Fruit fly (Drosophila melanogaster): ENCODE data around the gene CG5217.

CG5217 gene

DNA sequence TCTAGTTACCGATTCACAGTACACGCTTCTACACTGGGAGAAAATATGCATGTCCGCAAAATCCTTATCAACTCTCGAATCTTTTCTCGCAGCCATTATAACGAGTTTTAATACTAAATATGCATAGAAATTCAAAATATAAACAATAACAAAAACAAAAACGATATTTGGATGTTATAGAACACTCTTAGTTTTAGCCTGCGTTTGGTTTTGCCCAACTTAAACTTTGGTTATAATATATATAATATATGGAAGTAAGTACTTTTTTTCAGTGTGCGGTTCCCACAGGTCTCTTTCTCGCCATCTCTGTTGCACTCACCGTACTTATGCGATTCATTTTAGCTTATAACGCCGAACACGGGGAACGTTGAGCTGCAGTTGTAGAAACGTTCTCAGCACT is 36.2 kb downstream of the CG5217 start, which contains the start of gene cry (continued):
- TF ChIP-seq CG3726 (GFP tag; IDR thresholded peaks at IDR 0.05) (no peak), twi (tag; optimal IDR thresholded peaks at IDR 0.05) (peak; percentile 76), E2f1 (GFP tag; IDR thresholded peaks at IDR 0.05) (no peak), CG11560 (tag; IDR thresholded peaks at IDR 0.05) (no peak), Pdp1 (GFP tag; optimal IDR thresholded peaks at IDR 0.05) (peak in 1 of 2 experiments; percentile 9), sens-2 (GFP tag; IDR thresholded peaks at IDR 0.05) (no peak), cwo (GFP tag; optimal IDR thresholded peaks at IDR 0.05) (peak; percentile 4), CG32767 (GFP tag; IDR thresholded peaks at IDR 0.05) (peak; percentile 26; the same call in 1 of the 2 replicates), Blimp-1 (GFP tag; optimal IDR thresholded peaks at IDR 0.05) (no peak), kay (GFP tag; optimal IDR thresholded peaks at IDR 0.05) (no peak), HHEX (GFP tag; optimal IDR thresholded peaks at IDR 0.05) (peak; percentile 19), ems (GFP tag; optimal IDR thresholded peaks at IDR 0.05) (no peak), NfI (GFP tag; optimal IDR thresholded peaks at IDR 0.05) (peak; percentile 36), CG33557 (GFP tag; optimal IDR thresholded peaks at IDR 0.05) (no peak), lola (GFP tag; optimal IDR thresholded peaks at IDR 0.05) (peak in 1 of 3 experiments; percentile 78), CG6654 (GFP tag; optimal IDR thresholded peaks at IDR 0.05) (peak; percentile 31), hb (GFP tag; IDR thresholded peaks at IDR 0.05; ENCODE audit: partially characterized antibody) (no peak), lov (optimal IDR thresholded peaks at IDR 0.05) (no peak), lov (GFP tag; IDR thresholded peaks at IDR 0.05) (no peak), CG17912 (GFP tag; optimal IDR thresholded peaks at IDR 0.05) (no peak), CG12155 (GFP tag; optimal IDR thresholded peaks at IDR 0.05) (peak; percentile 5), sug (tag; optimal IDR thresholded peaks at IDR 0.05) (no peak), Hr3 (GFP tag; optimal IDR thresholded peaks at IDR 0.05) (peak; percentile 62), CG2116 (GFP tag; optimal IDR thresholded peaks at IDR 0.05) (no peak), CG17361 (GFP tag; IDR thresholded peaks at IDR 0.05) (peak; percentile 82), CG9215 (GFP tag; IDR thresholded peaks at IDR 0.05) (0 out of 2 replicates have a peak, but pooled peaks have one; percentile 14), repo (GFP tag; optimal IDR thresholded peaks at IDR 0.05) (no peak), psq (GFP tag; optimal IDR thresholded peaks at IDR 0.05) (no peak), CG31365 (tag; optimal IDR thresholded peaks at IDR 0.05) (no peak), CG16779 (GFP tag; IDR thresholded peaks at IDR 0.05) (no peak), D19B (GFP tag; optimal IDR thresholded peaks at IDR 0.05) (no peak), nerfin-1 (tag; optimal IDR thresholded peaks at IDR 0.05) (no peak), en (GFP tag; optimal IDR thresholded peaks at IDR 0.05) (no peak), CG10959 (GFP tag; IDR thresholded peaks at IDR 0.05) (no peak), Max (GFP tag; optimal IDR thresholded peaks at IDR 0.05) (peak; percentile 39), CG18011 (GFP tag; optimal IDR thresholded peaks at IDR 0.05) (no peak), CG18619 (GFP tag; optimal IDR thresholded peaks at IDR 0.05) (peak; percentile 42), Dll (GFP tag; IDR thresholded peaks at IDR 0.05; ENCODE audit: partially characterized antibody) (no peak), CG2678 (tag; optimal IDR thresholded peaks at IDR 0.05) (peak; percentile 73), ham (GFP tag; IDR thresholded peaks at IDR 0.05) (no peak), CG7372 (GFP tag; IDR thresholded peaks at IDR 0.05) (no peak), Bgb (GFP tag; IDR thresholded peaks at IDR 0.05; ENCODE audit: partially characterized antibody) (no peak), gsb (GFP tag; IDR thresholded peaks at IDR 0.05) (no peak), al (GFP tag; IDR thresholded peaks at IDR 0.05) (no peak), tap (tag; optimal IDR thresholded peaks at IDR 0.05) (peak; percentile 13), CkIIα-i1 (GFP tag; IDR thresholded peaks at IDR 0.05) (no peak), CG10209 (GFP tag; optimal IDR thresholded peaks at IDR 0.05) (peak; percentile 55), D19A (tag; optimal IDR thresholded peaks at IDR 0.05) (peak; percentile 62), odd (GFP tag; optimal IDR thresholded peaks at IDR 0.05) (no peak), trem (tag; optimal IDR thresholded peaks at IDR 0.05) (peak; percentile 63)

Measured in whole organism, embryonic.